Fruit fly (Drosophila melanogaster) whole organism, prepupa: ENCODE measurements around the gene akirin.

Experiments
- CG11762 ChIP-seq: fragments of 200-800 bp; sonication (Bioruptor generic); optimal IDR thresholded peaks from 3 replicates; lab custom pipeline; 2016; ENCODE audit warnings: missing biosample characterization, missing genetic modification characterization; ENCODE audit not compliant: insufficient read depth
- CG4318 ChIP-seq: fragments of 200-800 bp; sonication (Bioruptor generic); optimal IDR thresholded peaks from 3 replicates; lab custom pipeline; 2017; ENCODE audit warnings: missing biosample characterization, mild to moderate bottlenecking, missing genetic modification characterization
- Gug ChIP-seq: fragments of 200-800 bp; sonication (Bioruptor generic); IDR thresholded peaks from 2 replicates; pipeline ENCODE4 v1.3.6; 2022; ENCODE audit warnings: missing biosample characterization, missing genetic modification characterization
- Hr38 ChIP-seq: sonication (Bioruptor generic); optimal IDR thresholded peaks from 2 replicates; lab custom pipeline; 2016; ENCODE audit warnings: missing biosample characterization, missing genetic modification characterization
- Hr39 ChIP-seq: fragments of 200-800 bp; sonication (Bioruptor generic); optimal IDR thresholded peaks from 2 replicates; lab custom pipeline; 2016; ENCODE audit warnings: missing biosample characterization, missing genetic modification characterization
- cyc ChIP-seq: fragments of 200-800 bp; sonication (Bioruptor generic); optimal IDR thresholded peaks from 3 replicates; lab custom pipeline; 2016; ENCODE audit warnings: missing biosample characterization, missing genetic modification characterization
- dac ChIP-seq: fragments of 200-800 bp; sonication (Bioruptor generic); optimal IDR thresholded peaks from 2 replicates; lab custom pipeline; 2017; ENCODE audit warnings: missing biosample characterization, mild to moderate bottlenecking, missing genetic modification characterization
- fd59A ChIP-seq: fragments of 200-800 bp; sonication (Bioruptor generic); optimal IDR thresholded peaks from 2 replicates; lab custom pipeline; 2017; ENCODE audit warnings: missing biosample characterization, mild to moderate bottlenecking, missing genetic modification characterization, missing genetic modification reagents
- topi ChIP-seq: fragments of 200-800 bp; sonication (Bioruptor generic); optimal IDR thresholded peaks from 3 replicates; lab custom pipeline; 2016; ENCODE audit warnings: missing biosample characterization, missing genetic modification characterization

DNA sequence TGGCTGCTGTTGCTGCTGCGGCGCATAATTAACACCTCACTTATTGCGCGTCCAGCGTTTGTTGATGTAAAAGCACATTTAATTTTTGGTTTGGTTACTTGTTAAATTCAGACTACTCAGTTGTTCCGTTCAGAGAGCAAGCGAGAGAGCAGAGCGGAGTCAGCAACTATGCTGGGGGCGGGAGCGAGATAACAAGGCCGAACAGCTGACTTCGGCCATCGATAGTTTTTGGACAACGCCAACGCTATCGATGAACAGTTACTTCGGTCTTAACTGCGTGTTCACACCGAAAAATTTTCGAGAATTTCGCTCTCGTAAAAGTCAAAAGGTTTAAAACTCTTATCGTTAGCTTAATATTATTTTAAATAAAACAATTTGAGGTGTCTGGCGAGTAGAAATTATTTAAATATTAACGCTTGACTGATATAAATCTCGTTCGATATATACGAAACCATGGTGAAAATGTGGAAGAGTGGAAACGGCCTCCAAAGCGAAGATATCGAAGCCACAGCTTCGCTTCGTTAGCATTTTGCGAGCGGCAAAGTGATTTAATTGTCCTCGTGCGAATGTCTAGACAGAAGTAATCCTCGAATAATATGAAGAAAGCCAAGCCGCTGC lies 11.8 kb downstream of the akirin start, which contains the start of the genes SMSr and smid:
- TF ChIP-seq Hr39 (GFP tag; lab: Kevin White, UChicago) (peak; percentile 66), CG4318 (peak; percentile 47), Gug (GFP tag; lab: Robert Waterston, UW) (peak; percentile 57; the same call in 1 of the 2 replicates), topi (GFP tag; lab: Kevin White, UChicago) (peak; percentile 65), CG11762 (GFP tag; lab: Kevin White, UChicago) (no peak), fd59A (GFP tag; lab: Kevin White, UChicago) (no peak), dac (peak; percentile 2), Hr38 (GFP tag; lab: Kevin White, UChicago) (no peak), cyc (peak; percentile 64)
